Worm (Caenorhabditis elegans) whole organism, young adult: ENCODE results near the gene srd-32.

Source experiments
- B0035.1 ChIP-seq: sonication (generic microtip); optimal IDR thresholded peaks from 2 replicates; lab custom pipeline; 2016; ENCODE audit warnings: missing genetic modification characterization, mild to moderate bottlenecking, missing compliant biosample characterization, missing genotype, missing genetic modification reagents
- C17E4.6 ChIP-seq: fragments of 200-800 bp; sonication (Bioruptor generic); IDR thresholded peaks from 2 replicates; pipeline ENCODE4 v1.3.6; 2022; ENCODE audit warnings: missing genetic modification reagents, missing genetic modification characterization, missing compliant biosample characterization
- F10E7.11 ChIP-seq: sonication (generic microtip); optimal IDR thresholded peaks from 2 replicates; lab custom pipeline; 2017; ENCODE audit warnings: mild to moderate bottlenecking, missing genetic modification characterization, moderate library complexity, missing compliant biosample characterization
- F33H1.4 ChIP-seq: fragments of 200-800 bp; sonication (Bioruptor generic); IDR thresholded peaks from 2 replicates; pipeline ENCODE4 v1.3.6; 2022; ENCODE audit warnings: missing genetic modification reagents, missing genetic modification characterization, missing compliant biosample characterization
- F52B5.7 ChIP-seq: sonication (generic microtip); optimal IDR thresholded peaks from 2 replicates; lab custom pipeline; 2016; ENCODE audit warnings: mild to moderate bottlenecking, missing genetic modification characterization, missing compliant biosample characterization
- F57A8.1 ChIP-seq: fragments of 200-800 bp; sonication (Bioruptor generic); optimal IDR thresholded peaks from 2 replicates; lab custom pipeline; 2018; ENCODE audit warnings: mild to moderate bottlenecking, missing genetic modification characterization, moderate library complexity, missing compliant biosample characterization
- K12H6.12 ChIP-seq: fragments of 200-800 bp; sonication (Bioruptor generic); optimal IDR thresholded peaks from 2 replicates; lab custom pipeline; 2018; ENCODE audit warnings: mild to moderate bottlenecking, missing genetic modification characterization, missing compliant biosample characterization
- T07F8.4 ChIP-seq: sonication (generic microtip); optimal IDR thresholded peaks from 2 replicates; lab custom pipeline; 2016; ENCODE audit warnings: mild to moderate bottlenecking, missing genetic modification characterization, moderate library complexity, missing compliant biosample characterization
- T26A5.8 ChIP-seq: sonication (generic microtip); optimal IDR thresholded peaks from 2 replicates; lab custom pipeline; 2016; ENCODE audit warnings: missing genetic modification characterization, missing compliant biosample characterization
- Y53F4B.3 ChIP-seq: fragments of 200-800 bp; sonication (Bioruptor generic); IDR thresholded peaks from 2 replicates; pipeline ENCODE4 v1.3.6; 2022; ENCODE audit warnings: missing genetic modification reagents, missing genetic modification characterization, missing compliant biosample characterization
- Y53G8AR.9 ChIP-seq: fragments of 200-800 bp; sonication (Bioruptor generic); conservative IDR thresholded peaks from 2 replicates; pipeline ENCODE4 v1.3.6; 2022; ENCODE audit warnings: missing genetic modification reagents, missing genetic modification characterization, missing compliant biosample characterization
- Y67H2A.10 ChIP-seq: fragments of 200-800 bp; sonication (Bioruptor generic); conservative IDR thresholded peaks from 2 replicates; pipeline ENCODE4 v1.3.6; 2022; ENCODE audit warnings: missing genetic modification reagents, missing genetic modification characterization, missing compliant biosample characterization
- Y79H2A.3 ChIP-seq: fragments of 200-800 bp; sonication (Bioruptor generic); conservative IDR thresholded peaks from 2 replicates; pipeline ENCODE4 v1.3.6; 2022; ENCODE audit warnings: missing genetic modification reagents, missing genetic modification characterization, missing compliant biosample characterization
- ZK185.1 ChIP-seq: sonication (generic microtip); optimal IDR thresholded peaks from 2 replicates; lab custom pipeline; 2016; ENCODE audit warnings: mild to moderate bottlenecking, missing genetic modification characterization, missing compliant biosample characterization; ENCODE audit not compliant: poor library complexity, severe bottlenecking
- atf-7 ChIP-seq: sonication (generic microtip); optimal IDR thresholded peaks from 2 replicates; lab custom pipeline; 2017; ENCODE audit warnings: mild to moderate bottlenecking, missing genetic modification characterization, missing compliant biosample characterization
- athp-1 ChIP-seq: sonication (generic microtip); optimal IDR thresholded peaks from 2 replicates; lab custom pipeline; 2017; ENCODE audit warnings: mild to moderate bottlenecking, missing genetic modification characterization, missing compliant biosample characterization
- attf-6 ChIP-seq: fragments of 200-800 bp; sonication (Bioruptor generic); IDR thresholded peaks from 2 replicates; pipeline ENCODE4 v1.3.6; 2022; ENCODE audit warnings: missing genetic modification reagents, missing genetic modification characterization, missing compliant biosample characterization
- bed-1 ChIP-seq: fragments of 200-800 bp; sonication (Bioruptor generic); IDR thresholded peaks from 2 replicates; pipeline ENCODE4 v1.3.6; 2022; ENCODE audit warnings: missing genetic modification reagents, missing genetic modification characterization, missing compliant biosample characterization
- cebp-1 ChIP-seq, 2 experiments: fragments of 200-800 bp in 1 of 2; sonication (Bioruptor generic) in 1 of 2; sonication (generic microtip) in 1 of 2; IDR thresholded peaks in 1 of 2; optimal IDR thresholded peaks in 1 of 2; 2 replicates each; pipeline versions ENCODE4 v1.3.6 to Lab custom; 2017 to 2022; ENCODE audit warnings: missing compliant biosample characterization in 2 of 2, missing genetic modification characterization in 2 of 2, mild to moderate bottlenecking in 1 of 2, missing genetic modification reagents in 1 of 2, moderate library complexity in 1 of 2
- ceh-100 ChIP-seq: fragments of 200-800 bp; sonication (Bioruptor generic); IDR thresholded peaks from 2 replicates; pipeline ENCODE4 v1.3.6; 2022; ENCODE audit warnings: missing genetic modification reagents, missing genetic modification characterization, missing compliant biosample characterization
- ceh-79 ChIP-seq: sonication (generic microtip); optimal IDR thresholded peaks from 2 replicates; lab custom pipeline; 2017; ENCODE audit warnings: mild to moderate bottlenecking, missing genetic modification characterization, missing compliant biosample characterization
- die-1 ChIP-seq: sonication (generic microtip); optimal IDR thresholded peaks from 2 replicates; lab custom pipeline; 2016; ENCODE audit warnings: missing genotype, mild to moderate bottlenecking, missing genetic modification characterization, missing compliant biosample characterization
- dox-1 ChIP-seq: fragments of 200-800 bp; sonication (Bioruptor generic); IDR thresholded peaks from 2 replicates; pipeline ENCODE4 v1.3.6; 2022; ENCODE audit warnings: missing genetic modification reagents, missing genetic modification characterization, missing compliant biosample characterization
- egl-44 ChIP-seq: fragments of 200-800 bp; sonication (Bioruptor generic); IDR thresholded peaks from 2 replicates; pipeline ENCODE4 v1.3.6; 2022; ENCODE audit warnings: missing genetic modification reagents, missing genetic modification characterization, missing compliant biosample characterization
- hlh-26 ChIP-seq: fragments of 200-800 bp; sonication (Bioruptor generic); conservative IDR thresholded peaks from 2 replicates; pipeline ENCODE4 v1.3.6; 2022; ENCODE audit warnings: missing genetic modification reagents, missing genetic modification characterization, missing compliant biosample characterization
- hsf-1 ChIP-seq: fragments of 200-800 bp; sonication (Bioruptor generic); IDR thresholded peaks from 2 replicates; pipeline ENCODE4 v1.3.6; 2022; ENCODE audit warnings: missing genetic modification reagents, missing genetic modification characterization, missing compliant biosample characterization
- lin-26 ChIP-seq: fragments of 200-800 bp; sonication (Bioruptor generic); IDR thresholded peaks from 2 replicates; pipeline ENCODE4 v1.3.6; 2022; ENCODE audit warnings: missing genetic modification reagents, missing genetic modification characterization, missing compliant biosample characterization
- lin-40 ChIP-seq: sonication (generic microtip); optimal IDR thresholded peaks from 2 replicates; lab custom pipeline; 2016; ENCODE audit warnings: missing genetic modification characterization, mild to moderate bottlenecking, missing compliant biosample characterization, missing genotype, missing genetic modification reagents
- lin-54 ChIP-seq: fragments of 200-800 bp; sonication (Bioruptor generic); optimal IDR thresholded peaks from 2 replicates; lab custom pipeline; 2018; ENCODE audit warnings: mild to moderate bottlenecking, missing genetic modification characterization, missing compliant biosample characterization
- madf-3 ChIP-seq: fragments of 200-800 bp; sonication (Bioruptor generic); IDR thresholded peaks from 2 replicates; pipeline ENCODE4 v1.3.6; 2022; ENCODE audit warnings: missing genetic modification reagents, missing genetic modification characterization, missing compliant biosample characterization
- madf-6 ChIP-seq: fragments of 200-800 bp; sonication (Bioruptor generic); IDR thresholded peaks from 2 replicates; pipeline ENCODE4 v1.3.6; 2022; ENCODE audit warnings: missing genetic modification reagents, missing genetic modification characterization, missing compliant biosample characterization
- madf-8 ChIP-seq: fragments of 200-800 bp; sonication (Bioruptor generic); conservative IDR thresholded peaks from 2 replicates; pipeline ENCODE4 v1.3.6; 2022; ENCODE audit warnings: missing genetic modification reagents, missing genetic modification characterization, missing compliant biosample characterization
- mxl-1 ChIP-seq: sonication (generic microtip); optimal IDR thresholded peaks from 2 replicates; lab custom pipeline; 2016; ENCODE audit warnings: missing genetic modification characterization, missing compliant biosample characterization
- nfya-1 ChIP-seq: sonication (generic microtip); optimal IDR thresholded peaks from 2 replicates; lab custom pipeline; 2017; ENCODE audit warnings: antibody characterized with exemption, missing compliant biosample characterization, missing genetic modification characterization, borderline replicate concordance; ENCODE audit not compliant: insufficient read depth
- rcor-1 ChIP-seq: fragments of 200-800 bp; sonication (Bioruptor generic); IDR thresholded peaks from 2 replicates; pipeline ENCODE4 v1.3.6; 2022; ENCODE audit warnings: missing genetic modification reagents, missing genetic modification characterization, missing compliant biosample characterization
- rec-8 ChIP-seq, 2 experiments: sonication (generic microtip); optimal IDR thresholded peaks; 2 replicates each; lab custom pipeline; 2016; ENCODE audit warnings: mild to moderate bottlenecking in 2 of 2, missing genetic modification characterization in 2 of 2, missing genetic modification reagents in 2 of 2, missing genotype in 2 of 2, missing biosample characterization in 1 of 2, missing compliant biosample characterization in 1 of 2, moderate library complexity in 1 of 2
- somi-1 ChIP-seq: fragments of 200-800 bp; sonication (Bioruptor generic); optimal IDR thresholded peaks from 2 replicates; lab custom pipeline; 2018; ENCODE audit warnings: mild to moderate bottlenecking, missing genetic modification characterization, missing compliant biosample characterization
- tlf-1 ChIP-seq: fragments of 200-800 bp; sonication (Bioruptor generic); optimal IDR thresholded peaks from 2 replicates; lab custom pipeline; 2018; ENCODE audit warnings: mild to moderate bottlenecking, missing genetic modification characterization, missing compliant biosample characterization

The srd-32 gene

ce11 chrV:4865364-4865763, at the start of gene srd-32:
Gene srd-32 (plus strand): TSS chrV:4865664.
- no peak for TF ChIP-seq hlh-26 (GFP tag; lab: Robert Waterston, UW)
- TF ChIP-seq hsf-1 (GFP tag; lab: Robert Waterston, UW) = no peak
- no peak for TF ChIP-seq rec-8 (tag; optimal IDR thresholded peaks at IDR 0.05; lab: Kevin White, UChicago)
- TF ChIP-seq die-1 (tag; lab: Kevin White, UChicago) = no peak
- TF ChIP-seq F57A8.1 (GFP tag; lab: Kevin White, UChicago) = no peak
- no peak for TF ChIP-seq C17E4.6 (GFP tag; lab: Robert Waterston, UW)
- no peak for TF ChIP-seq ZK185.1 (tag; lab: Kevin White, UChicago)
- TF ChIP-seq Y79H2A.3 (GFP tag; lab: Robert Waterston, UW) = no peak
- no peak for TF ChIP-seq ceh-79 (tag; lab: Kevin White, UChicago)
- no peak for TF ChIP-seq atf-7 (tag; lab: Kevin White, UChicago)
- TF ChIP-seq F52B5.7 (tag; lab: Kevin White, UChicago) = no peak
- TF ChIP-seq madf-3 (GFP tag; lab: Robert Waterston, UW) = no peak
- no peak for TF ChIP-seq Y67H2A.10 (GFP tag; lab: Robert Waterston, UW)
- TF ChIP-seq T07F8.4 (tag; lab: Kevin White, UChicago) = no peak
- TF ChIP-seq F33H1.4 (GFP tag; lab: Robert Waterston, UW) = no peak
- TF ChIP-seq B0035.1 (tag; lab: Kevin White, UChicago) = no peak
- no peak for TF ChIP-seq Y53F4B.3
- TF ChIP-seq K12H6.12 (tag; lab: Kevin White, UChicago) = no peak
- TF ChIP-seq madf-8 = no peak
- TF ChIP-seq attf-6 (GFP tag; lab: Robert Waterston, UW) = no peak

ce11 chrV:4818563-4818962, 46.9 kb upstream of the srd-32 start, which contains the start of gene ccep-97:
Gene ccep-97 (minus strand): TSS chrV:4818663.
- TF ChIP-seq madf-6 (GFP tag; lab: Robert Waterston, UW) (peak; percentile 31; the same call in 1 of the 2 replicates), tlf-1 (GFP tag; lab: Kevin White, UChicago) (no peak)

- TF ChIP-seq somi-1 (GFP tag; lab: Kevin White, UChicago) = peak; percentile 36
- TF ChIP-seq cebp-1 (GFP tag; IDR thresholded peaks at IDR 0.05; lab: Robert Waterston, UW) = peak; percentile 84
- TF ChIP-seq cebp-1 (tag; optimal IDR thresholded peaks at IDR 0.05; lab: Kevin White, UChicago) = peak; percentile 95
- no peak for TF ChIP-seq atf-7 (tag; lab: Kevin White, UChicago)
- TF ChIP-seq, all 124 proteins: peak for 2
These were observed 44.9 kb upstream of the srd-32 start for ce11 chrV:4820601-4821000.

ce11 chrV:4823323-4823682, 42.2 kb upstream of the srd-32 start, which contains the start of gene adss-1:
Gene adss-1 (minus strand): TSS chrV:4823423.
- no peak for TF ChIP-seq Y53G8AR.9
- TF ChIP-seq rcor-1 (GFP tag; lab: Robert Waterston, UW) = no peak
- no peak for TF ChIP-seq lin-40 (tag; lab: Kevin White, UChicago)
- TF ChIP-seq athp-1 = no peak
- no peak for TF ChIP-seq T26A5.8 (tag; lab: Kevin White, UChicago)
- no peak for TF ChIP-seq mxl-1
- TF ChIP-seq dox-1 = no peak
- no peak for TF ChIP-seq F52B5.7 (tag; lab: Kevin White, UChicago)
- no peak for TF ChIP-seq bed-1 (GFP tag; lab: Robert Waterston, UW)
- no peak for TF ChIP-seq nfya-1
- no peak for TF ChIP-seq F10E7.11 (tag; lab: Kevin White, UChicago)
- no peak for TF ChIP-seq lin-26 (GFP tag; lab: Robert Waterston, UW)
- TF ChIP-seq egl-44 = no peak
- no peak for TF ChIP-seq madf-3 (GFP tag; lab: Robert Waterston, UW)
- no peak for TF ChIP-seq ceh-100 (GFP tag; lab: Robert Waterston, UW)
- TF ChIP-seq lin-54 (GFP tag; lab: Kevin White, UChicago) = no peak
- TF ChIP-seq, all 124 proteins: peak for 0
